Worm (Caenorhabditis elegans): Measurements from ENCODE around the gene T21E8.6.

The T21E8.6 gene

DNA sequence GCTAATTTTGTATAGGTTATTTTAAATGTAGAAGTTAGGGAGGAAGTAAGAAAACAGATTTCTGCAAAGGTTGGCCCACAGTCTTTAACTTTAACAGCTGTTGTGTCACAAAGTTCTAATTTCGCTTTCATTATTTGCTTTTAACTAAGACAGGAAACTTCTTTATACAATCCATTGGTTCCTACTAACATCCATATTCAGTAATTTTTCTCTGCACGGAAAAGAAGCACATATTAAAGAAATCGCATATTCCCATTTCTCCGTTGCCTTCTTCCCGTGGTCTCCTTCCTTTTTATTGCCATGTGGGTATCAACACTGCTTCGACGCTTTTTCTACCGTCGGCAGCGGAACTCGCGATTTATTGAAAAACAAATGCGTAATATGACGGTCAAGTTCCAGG is at the start of gene T21E8.6:
Gene T21E8.6, plus strand, starts transcription at position 301 of the 400 bp plus-strand sequence.
- TF ChIP-seq ceh-18 (tag; optimal IDR thresholded peaks at IDR 0.05) (no peak), Y22D7AL.16 (tag; optimal IDR thresholded peaks at IDR 0.05) (no peak), elt-2 (tag; optimal IDR thresholded peaks at IDR 0.05) (no peak), rnt-1 (tag; optimal IDR thresholded peaks at IDR 0.05) (no peak), sdc-2 (tag; optimal IDR thresholded peaks at IDR 0.05) (no peak), pros-1 (tag; optimal IDR thresholded peaks at IDR 0.05) (no peak), pha-2 (tag; optimal IDR thresholded peaks at IDR 0.05) (no peak), ttx-3 (tag; optimal IDR thresholded peaks at IDR 0.05) (no peak), ahr-1 (tag; optimal IDR thresholded peaks at IDR 0.05) (no peak), ref-2 (tag; optimal IDR thresholded peaks at IDR 0.05) (no peak), ceh-48 (tag; optimal IDR thresholded peaks at IDR 0.05) (no peak)

DNA sequence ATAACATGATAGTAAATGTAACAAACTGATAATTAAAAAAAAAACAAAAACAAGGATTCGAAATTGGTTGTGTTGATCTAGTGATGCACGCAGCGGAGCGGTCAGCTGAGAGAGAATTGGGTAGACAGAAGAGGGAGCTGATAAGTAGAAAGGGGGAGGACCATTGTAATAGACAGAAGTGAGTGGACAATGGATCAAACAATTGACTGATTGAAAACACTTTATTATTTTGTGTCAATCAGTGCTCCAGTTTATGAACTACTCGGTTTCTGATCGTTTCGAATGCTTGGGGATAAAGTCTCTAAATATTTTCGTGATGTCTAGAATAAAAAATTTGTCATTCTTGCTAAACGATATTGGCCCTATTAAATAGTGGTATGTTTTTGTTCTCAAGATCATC is 47.5 kb upstream of the T21E8.6 start:
- TF ChIP-seq pha-2 (tag; optimal IDR thresholded peaks at IDR 0.05) (no peak), unc-55 (GFP tag; optimal IDR thresholded peaks at IDR 0.05) (peak; percentile 61)

DNA sequence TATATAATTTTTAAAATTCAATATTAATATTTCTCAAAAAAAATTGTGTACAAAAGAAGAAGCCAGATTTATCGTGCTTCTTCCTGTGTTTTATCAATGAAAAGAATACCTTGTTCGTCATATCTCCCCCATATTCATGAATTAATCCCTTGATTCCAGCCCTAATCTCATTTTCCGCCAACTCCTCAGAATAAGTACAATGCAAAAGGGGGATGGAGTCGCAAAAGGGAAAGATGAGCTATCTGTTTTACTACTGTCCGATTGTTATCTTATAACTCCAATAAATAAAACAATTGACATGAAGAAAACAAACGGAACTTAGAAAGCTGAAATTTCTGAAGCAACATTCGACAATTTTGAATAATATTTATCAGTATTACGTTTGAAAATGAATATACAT is 44.5 kb upstream of the T21E8.6 start:
- TF ChIP-seq ceh-2 (tag; optimal IDR thresholded peaks at IDR 0.05) = no peak
- no peak for TF ChIP-seq sdc-2 (tag; optimal IDR thresholded peaks at IDR 0.05)
- no peak for TF ChIP-seq hlh-13 (GFP tag; optimal IDR thresholded peaks at IDR 0.05)
- TF ChIP-seq pag-3 (tag; optimal IDR thresholded peaks at IDR 0.05; ENCODE audit: borderline replicate concordance) = no peak
- TF ChIP-seq C38D4.7 (GFP tag; optimal IDR thresholded peaks at IDR 0.05) = no peak
- TF ChIP-seq unc-86 (tag; optimal IDR thresholded peaks at IDR 0.05) = no peak
- no peak for TF ChIP-seq odd-2 (tag; optimal IDR thresholded peaks at IDR 0.05)
- TF ChIP-seq ceh-24 (tag; optimal IDR thresholded peaks at IDR 0.05) = no peak
- no peak for TF ChIP-seq nfya-1 (tag; optimal IDR thresholded peaks at IDR 0.05)
- no peak for TF ChIP-seq nhr-11 (tag; optimal IDR thresholded peaks at IDR 0.05)
- TF ChIP-seq ceh-34 (tag; optimal IDR thresholded peaks at IDR 0.05) = no peak
- no peak for TF ChIP-seq C08G9.2 (tag; optimal IDR thresholded peaks at IDR 0.05)
- TF ChIP-seq npax-4 (tag; optimal IDR thresholded peaks at IDR 0.05) = no peak
- no peak for TF ChIP-seq unc-3 (GFP tag; conservative IDR thresholded peaks at IDR 0.05)
- no peak for TF ChIP-seq unc-3 (tag; optimal IDR thresholded peaks at IDR 0.05)
- TF ChIP-seq dve-1 (tag; optimal IDR thresholded peaks at IDR 0.05) = no peak
- TF ChIP-seq hlh-30 (tag; optimal IDR thresholded peaks at IDR 0.05; ENCODE audit: insufficient read depth) = no peak
- TF ChIP-seq pha-2 (tag; optimal IDR thresholded peaks at IDR 0.05) = no peak
- no peak for TF ChIP-seq pros-1 (tag; optimal IDR thresholded peaks at IDR 0.05)

DNA sequence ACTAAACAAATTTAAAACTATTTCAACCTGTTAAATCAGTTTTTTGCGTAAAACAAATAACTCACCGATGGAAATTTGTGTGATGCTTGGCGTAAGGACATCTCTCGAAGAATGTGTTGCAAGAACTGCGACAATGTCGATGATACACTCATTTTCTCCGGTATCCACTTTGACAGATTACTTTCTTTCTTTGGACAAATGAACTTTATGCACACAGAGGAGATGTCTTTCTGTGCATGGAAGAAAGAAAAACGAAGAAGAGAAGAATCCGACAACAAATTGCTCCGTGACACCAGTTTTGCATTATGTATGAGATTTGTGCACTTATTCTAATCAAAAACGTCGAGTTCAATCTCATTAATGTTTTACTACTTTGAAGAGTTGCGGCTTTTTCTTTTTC is 43.5 kb upstream of the T21E8.6 start, which contains the start of gene plc-1:
Gene plc-1, minus strand, starts transcription at position 101 of the 400 bp plus-strand sequence.
- TF ChIP-seq hlh-8 (tag; optimal IDR thresholded peaks at IDR 0.05) (no peak), fkh-10 (GFP tag; optimal IDR thresholded peaks at IDR 0.05) (no peak), odd-2 (tag; optimal IDR thresholded peaks at IDR 0.05) (no peak), npax-4 (tag; optimal IDR thresholded peaks at IDR 0.05) (no peak), ceh-22 (tag; optimal IDR thresholded peaks at IDR 0.05) (no peak), gmeb-2 (tag; optimal IDR thresholded peaks at IDR 0.05) (no peak), unc-42 (tag; optimal IDR thresholded peaks at IDR 0.05) (no peak), pat-9 (tag; optimal IDR thresholded peaks at IDR 0.05) (no peak), pha-2 (tag; optimal IDR thresholded peaks at IDR 0.05) (no peak), ama-1 (optimal IDR thresholded peaks at IDR 0.05) (no peak), pax-1 (tag; optimal IDR thresholded peaks at IDR 0.05) (no peak), unc-55 (GFP tag; optimal IDR thresholded peaks at IDR 0.05) (no peak), ceh-2 (tag; optimal IDR thresholded peaks at IDR 0.05) (no peak), lin-11 (tag; optimal IDR thresholded peaks at IDR 0.05) (no peak), C08G9.2 (tag; optimal IDR thresholded peaks at IDR 0.05) (no peak), ahr-1 (tag; optimal IDR thresholded peaks at IDR 0.05) (no peak), hlh-6 (tag; optimal IDR thresholded peaks at IDR 0.05) (no peak), ref-2 (tag; optimal IDR thresholded peaks at IDR 0.05) (no peak)

Measured in whole organism, late embryonic.